Worm (Caenorhabditis elegans) whole organism, early embryonic: ENCODE data around the gene Y36E3A.2.

Source experiments
- B0310.2 ChIP-seq: sonication (generic microtip); optimal IDR thresholded peaks from 2 replicates; lab custom pipeline; 2016; ENCODE audit warnings: mild to moderate bottlenecking, missing genetic modification characterization, missing compliant biosample characterization
- F13C5.2 ChIP-seq: sonication (generic microtip); optimal IDR thresholded peaks from 2 replicates; lab custom pipeline; 2017; ENCODE audit warnings: mild to moderate bottlenecking, missing genetic modification characterization, inconsistent platforms, missing compliant biosample characterization
- aly-1 ChIP-seq: sonication (generic microtip); optimal IDR thresholded peaks from 2 replicates; lab custom pipeline; 2016; ENCODE audit warnings: missing genetic modification characterization, missing compliant biosample characterization
- ama-1 ChIP-seq: fragments of 150-350 bp; optimal IDR thresholded peaks from 2 replicates; lab custom pipeline; 2014
- ceh-13 ChIP-seq: fragments of 200-800 bp; sonication (Bioruptor generic); optimal IDR thresholded peaks from 2 replicates; lab custom pipeline; 2018; ENCODE audit warnings: mild to moderate bottlenecking, missing genetic modification characterization, missing compliant biosample characterization
- ceh-36 ChIP-seq: sonication (generic microtip); optimal IDR thresholded peaks from 2 replicates; lab custom pipeline; 2016; ENCODE audit warnings: missing genetic modification characterization, inconsistent platforms, missing compliant biosample characterization
- ets-7 ChIP-seq: sonication (generic microtip); optimal IDR thresholded peaks from 2 replicates; lab custom pipeline; 2016; ENCODE audit warnings: missing genotype, missing genetic modification characterization, missing compliant biosample characterization
- flt-1 ChIP-seq: fragments of 200-800 bp; sonication (Bioruptor generic); IDR thresholded peaks from 2 replicates; pipeline ENCODE4 v1.3.6; 2022; ENCODE audit warnings: missing genetic modification characterization, missing compliant biosample characterization
- hmbx-1 ChIP-seq: sonication (generic microtip); optimal IDR thresholded peaks from 2 replicates; lab custom pipeline; 2016; ENCODE audit warnings: mild to moderate bottlenecking, missing genetic modification characterization, missing compliant biosample characterization
- hmg-4 ChIP-seq: fragments of 200-800 bp; sonication (Bioruptor generic); optimal IDR thresholded peaks from 2 replicates; lab custom pipeline; 2018; ENCODE audit warnings: mild to moderate bottlenecking, missing genetic modification characterization, missing compliant biosample characterization
- hnd-1 ChIP-seq: sonication (generic microtip); optimal IDR thresholded peaks from 2 replicates; lab custom pipeline; 2016; ENCODE audit warnings: missing genetic modification characterization, missing compliant biosample characterization
- pes-1 ChIP-seq: fragments of 200-800 bp; sonication (Bioruptor generic); IDR thresholded peaks from 2 replicates; pipeline ENCODE4 v1.3.6; 2022; ENCODE audit warnings: missing genetic modification reagents, missing genetic modification characterization, missing compliant biosample characterization
- scrt-1 ChIP-seq: fragments of 200-800 bp; sonication (Bioruptor generic); IDR thresholded peaks from 2 replicates; pipeline ENCODE4 v1.3.6; 2022; ENCODE audit warnings: missing genetic modification characterization, missing compliant biosample characterization
- sea-1 ChIP-seq: fragments of 200-800 bp; sonication (Bioruptor generic); conservative IDR thresholded peaks from 2 replicates; pipeline ENCODE4 v1.3.6; 2022; ENCODE audit warnings: missing genetic modification characterization, missing compliant biosample characterization
- tbx-11 ChIP-seq: fragments of 200-800 bp; sonication (Bioruptor generic); IDR thresholded peaks from 2 replicates; pipeline ENCODE4 v1.3.6; 2022; ENCODE audit warnings: missing genetic modification characterization, missing compliant biosample characterization
- tbx-37 ChIP-seq: fragments of 200-800 bp; sonication (Bioruptor generic); conservative IDR thresholded peaks from 2 replicates; pipeline ENCODE4 v1.3.6; 2022; ENCODE audit warnings: missing genetic modification reagents, missing genetic modification characterization, missing compliant biosample characterization
- tra-4 ChIP-seq: sonication (generic microtip); optimal IDR thresholded peaks from 2 replicates; lab custom pipeline; 2017; ENCODE audit warnings: missing genetic modification characterization, missing compliant biosample characterization

Gene Y36E3A.2

ce11 chrV:15465032-15465727 is 39.3 kb downstream of the Y36E3A.2 start, which contains the start of gene pqn-71:
pqn-71 (plus strand) TSS chrV:15465677.
- peak; percentile 67 for TF ChIP-seq flt-1 (GFP tag; lab: Robert Waterston, UW)
- TF ChIP-seq F13C5.2 (tag; lab: Kevin White, UChicago) = peak; percentile 93
- TF ChIP-seq hmg-4 (GFP tag; lab: Kevin White, UChicago) = peak; percentile 94
- TF ChIP-seq sea-1 (GFP tag; lab: Robert Waterston, UW) = peak; percentile 86
- peak; percentile 69 for TF ChIP-seq hnd-1 (tag; lab: Kevin White, UChicago)
- TF ChIP-seq tbx-37 (GFP tag; lab: Robert Waterston, UW) = peak; percentile 72
- peak; percentile 57 for TF ChIP-seq B0310.2 (tag; lab: Kevin White, UChicago)
- TF ChIP-seq aly-1 (tag; lab: Kevin White, UChicago) = peak; percentile 81
- no peak for TF ChIP-seq ama-1
- peak; percentile 67 for TF ChIP-seq ets-7 (tag; lab: Kevin White, UChicago)
- TF ChIP-seq tbx-11 (GFP tag; lab: Robert Waterston, UW) = peak; percentile 78
- TF ChIP-seq ceh-13 (GFP tag; lab: Kevin White, UChicago) = peak; percentile 55
- TF ChIP-seq ceh-36 (tag; lab: Kevin White, UChicago) = peak; percentile 74
- TF ChIP-seq scrt-1 = peak; percentile 83
- TF ChIP-seq tra-4 (tag; lab: Kevin White, UChicago) = peak; percentile 77
- peak; percentile 86 for TF ChIP-seq pes-1 (GFP tag; lab: Robert Waterston, UW)
- peak; percentile 65 for TF ChIP-seq hmbx-1 (tag; lab: Kevin White, UChicago)

- no peak for TF ChIP-seq ceh-13 (GFP tag; lab: Kevin White, UChicago)
- TF ChIP-seq B0310.2 (tag; lab: Kevin White, UChicago) = no peak
- no peak for TF ChIP-seq ama-1
- no peak for TF ChIP-seq hnd-1 (tag; lab: Kevin White, UChicago)
- no peak for TF ChIP-seq aly-1 (tag; lab: Kevin White, UChicago)
- no peak for TF ChIP-seq tra-4 (tag; lab: Kevin White, UChicago)
- TF ChIP-seq hmbx-1 (tag; lab: Kevin White, UChicago) = no peak
- no peak for TF ChIP-seq F13C5.2 (tag; lab: Kevin White, UChicago)
- TF ChIP-seq flt-1 (GFP tag; lab: Robert Waterston, UW) = no peak
- no peak for TF ChIP-seq ets-7 (tag; lab: Kevin White, UChicago)
- TF ChIP-seq pes-1 (GFP tag; lab: Robert Waterston, UW) = no peak
- no peak for TF ChIP-seq hmg-4 (GFP tag; lab: Kevin White, UChicago)
- no peak for TF ChIP-seq scrt-1
- no peak for TF ChIP-seq ceh-36 (tag; lab: Kevin White, UChicago)
These were observed 40.2 kb downstream of the Y36E3A.2 start for ce11 chrV:15466017-15466416.

ce11 chrV:15466719-15467118 is 40.9 kb downstream of the Y36E3A.2 start:
- no peak for TF ChIP-seq hmbx-1 (tag; lab: Kevin White, UChicago)
- no peak for TF ChIP-seq aly-1 (tag; lab: Kevin White, UChicago)
- no peak for TF ChIP-seq tbx-11 (GFP tag; lab: Robert Waterston, UW)
- no peak for TF ChIP-seq ceh-13 (GFP tag; lab: Kevin White, UChicago)
- no peak for TF ChIP-seq ceh-36 (tag; lab: Kevin White, UChicago)

ce11 chrV:15471029-15471428 is 45.2 kb downstream of the Y36E3A.2 start, which contains the start of gene dpf-1:
dpf-1 (plus strand) TSS chrV:15471329.
- TF ChIP-seq hmg-4 (GFP tag; lab: Kevin White, UChicago) = no peak
- TF ChIP-seq hmbx-1 (tag; lab: Kevin White, UChicago) = no peak
- no peak for TF ChIP-seq hnd-1 (tag; lab: Kevin White, UChicago)
- TF ChIP-seq scrt-1 = no peak
- no peak for TF ChIP-seq ets-7 (tag; lab: Kevin White, UChicago)
- no peak for TF ChIP-seq ceh-36 (tag; lab: Kevin White, UChicago)
- TF ChIP-seq F13C5.2 (tag; lab: Kevin White, UChicago) = no peak
- no peak for TF ChIP-seq tbx-37 (GFP tag; lab: Robert Waterston, UW)
- no peak for TF ChIP-seq pes-1 (GFP tag; lab: Robert Waterston, UW)
- no peak for TF ChIP-seq flt-1 (GFP tag; lab: Robert Waterston, UW)
- no peak for TF ChIP-seq sea-1 (GFP tag; lab: Robert Waterston, UW)
- no peak for TF ChIP-seq aly-1 (tag; lab: Kevin White, UChicago)
